Worm (Caenorhabditis elegans) whole organism, early embryonic: ENCODE data around the gene R160.13.

Source experiments
- B0310.2 ChIP-seq: sonication (generic microtip); optimal IDR thresholded peaks from 2 replicates; lab custom pipeline; 2016; ENCODE audit warnings: mild to moderate bottlenecking, missing genetic modification characterization, missing compliant biosample characterization
- F13C5.2 ChIP-seq: sonication (generic microtip); optimal IDR thresholded peaks from 2 replicates; lab custom pipeline; 2017; ENCODE audit warnings: mild to moderate bottlenecking, missing genetic modification characterization, inconsistent platforms, missing compliant biosample characterization
- aly-1 ChIP-seq: sonication (generic microtip); optimal IDR thresholded peaks from 2 replicates; lab custom pipeline; 2016; ENCODE audit warnings: missing genetic modification characterization, missing compliant biosample characterization
- ama-1 ChIP-seq: fragments of 150-350 bp; optimal IDR thresholded peaks from 2 replicates; lab custom pipeline; 2014
- ceh-13 ChIP-seq: fragments of 200-800 bp; sonication (Bioruptor generic); optimal IDR thresholded peaks from 2 replicates; lab custom pipeline; 2018; ENCODE audit warnings: mild to moderate bottlenecking, missing genetic modification characterization, missing compliant biosample characterization
- ceh-36 ChIP-seq: sonication (generic microtip); optimal IDR thresholded peaks from 2 replicates; lab custom pipeline; 2016; ENCODE audit warnings: missing genetic modification characterization, inconsistent platforms, missing compliant biosample characterization
- ets-7 ChIP-seq: sonication (generic microtip); optimal IDR thresholded peaks from 2 replicates; lab custom pipeline; 2016; ENCODE audit warnings: missing genotype, missing genetic modification characterization, missing compliant biosample characterization
- flt-1 ChIP-seq: fragments of 200-800 bp; sonication (Bioruptor generic); IDR thresholded peaks from 2 replicates; pipeline ENCODE4 v1.3.6; 2022; ENCODE audit warnings: missing genetic modification characterization, missing compliant biosample characterization
- hmbx-1 ChIP-seq: sonication (generic microtip); optimal IDR thresholded peaks from 2 replicates; lab custom pipeline; 2016; ENCODE audit warnings: mild to moderate bottlenecking, missing genetic modification characterization, missing compliant biosample characterization
- hmg-4 ChIP-seq: fragments of 200-800 bp; sonication (Bioruptor generic); optimal IDR thresholded peaks from 2 replicates; lab custom pipeline; 2018; ENCODE audit warnings: mild to moderate bottlenecking, missing genetic modification characterization, missing compliant biosample characterization
- hnd-1 ChIP-seq: sonication (generic microtip); optimal IDR thresholded peaks from 2 replicates; lab custom pipeline; 2016; ENCODE audit warnings: missing genetic modification characterization, missing compliant biosample characterization
- pes-1 ChIP-seq: fragments of 200-800 bp; sonication (Bioruptor generic); IDR thresholded peaks from 2 replicates; pipeline ENCODE4 v1.3.6; 2022; ENCODE audit warnings: missing genetic modification reagents, missing genetic modification characterization, missing compliant biosample characterization
- scrt-1 ChIP-seq: fragments of 200-800 bp; sonication (Bioruptor generic); IDR thresholded peaks from 2 replicates; pipeline ENCODE4 v1.3.6; 2022; ENCODE audit warnings: missing genetic modification characterization, missing compliant biosample characterization
- sea-1 ChIP-seq: fragments of 200-800 bp; sonication (Bioruptor generic); conservative IDR thresholded peaks from 2 replicates; pipeline ENCODE4 v1.3.6; 2022; ENCODE audit warnings: missing genetic modification characterization, missing compliant biosample characterization
- tbx-11 ChIP-seq: fragments of 200-800 bp; sonication (Bioruptor generic); IDR thresholded peaks from 2 replicates; pipeline ENCODE4 v1.3.6; 2022; ENCODE audit warnings: missing genetic modification characterization, missing compliant biosample characterization
- tbx-37 ChIP-seq: fragments of 200-800 bp; sonication (Bioruptor generic); conservative IDR thresholded peaks from 2 replicates; pipeline ENCODE4 v1.3.6; 2022; ENCODE audit warnings: missing genetic modification reagents, missing genetic modification characterization, missing compliant biosample characterization
- tra-4 ChIP-seq: sonication (generic microtip); optimal IDR thresholded peaks from 2 replicates; lab custom pipeline; 2017; ENCODE audit warnings: missing genetic modification characterization, missing compliant biosample characterization

The R160.13 gene

ce11 chrX:4371413-4371812 lies at the start of gene R160.13:
TSS of gene R160.13 (minus strand) at chrX:4371513.
- TF ChIP-seq tra-4 (tag; lab: Kevin White, UChicago) (no peak), flt-1 (no peak)

- TF ChIP-seq ceh-13 (GFP tag; lab: Kevin White, UChicago) (no peak), pes-1 (GFP tag; lab: Robert Waterston, UW) (no peak), F13C5.2 (tag; lab: Kevin White, UChicago) (no peak), hmbx-1 (tag; lab: Kevin White, UChicago) (no peak), tra-4 (tag; lab: Kevin White, UChicago) (no peak), tbx-11 (GFP tag; lab: Robert Waterston, UW) (no peak), B0310.2 (tag; lab: Kevin White, UChicago) (no peak), ets-7 (tag; lab: Kevin White, UChicago) (no peak), hmg-4 (GFP tag; lab: Kevin White, UChicago) (no peak), ama-1 (no peak), aly-1 (tag; lab: Kevin White, UChicago) (no peak), scrt-1 (GFP tag; lab: Robert Waterston, UW) (no peak), ceh-36 (no peak), flt-1 (no peak), sea-1 (GFP tag; lab: Robert Waterston, UW) (no peak)
These were observed 47.4 kb upstream of the R160.13 start, which contains the start of gene dop-1 for ce11 chrX:4418751-4419150. TSS of gene dop-1 (minus strand) at chrX:4418851.

DNA sequence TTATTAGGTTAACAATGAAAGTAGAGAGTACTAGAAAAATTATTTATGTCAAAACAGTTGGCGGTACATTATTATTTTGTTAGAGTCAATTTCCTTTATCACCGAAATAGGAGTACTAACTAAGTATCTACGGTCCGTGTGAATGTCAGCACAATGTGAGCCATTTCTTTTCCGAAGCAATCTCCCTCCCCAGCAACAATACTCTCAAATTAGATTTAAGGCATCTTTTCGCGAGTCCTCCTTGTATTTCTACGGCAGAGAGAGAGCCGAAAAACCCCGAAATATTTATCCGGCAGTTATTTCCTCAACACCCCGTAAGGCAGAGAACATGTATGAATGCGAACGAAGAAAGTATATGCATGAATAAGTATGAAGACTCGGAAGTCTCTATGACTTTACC lies 44.0 kb upstream of the R160.13 start:
- TF ChIP-seq ama-1, result no peak
- no peak for TF ChIP-seq ets-7 (tag; lab: Kevin White, UChicago)
- no peak for TF ChIP-seq sea-1 (GFP tag; lab: Robert Waterston, UW)
- no peak for TF ChIP-seq aly-1 (tag; lab: Kevin White, UChicago)
- TF ChIP-seq hmbx-1 (tag; lab: Kevin White, UChicago), result no peak
- TF ChIP-seq ceh-13 (GFP tag; lab: Kevin White, UChicago), result no peak
- no peak for TF ChIP-seq B0310.2 (tag; lab: Kevin White, UChicago)
- no peak for TF ChIP-seq F13C5.2 (tag; lab: Kevin White, UChicago)
- no peak for TF ChIP-seq tra-4 (tag; lab: Kevin White, UChicago)
- no peak for TF ChIP-seq pes-1 (GFP tag; lab: Robert Waterston, UW)
- no peak for TF ChIP-seq flt-1
- TF ChIP-seq ceh-36, result no peak
- no peak for TF ChIP-seq scrt-1 (GFP tag; lab: Robert Waterston, UW)
- TF ChIP-seq tbx-37 (GFP tag; lab: Robert Waterston, UW), result no peak
- TF ChIP-seq tbx-11 (GFP tag; lab: Robert Waterston, UW), result no peak

ce11 chrX:4413206-4413605 lies 41.9 kb upstream of the R160.13 start:
- no peak for TF ChIP-seq ceh-13 (GFP tag; lab: Kevin White, UChicago)
- no peak for TF ChIP-seq hmg-4 (GFP tag; lab: Kevin White, UChicago)
- TF ChIP-seq ets-7 (tag; lab: Kevin White, UChicago), result no peak
- no peak for TF ChIP-seq ceh-36
- no peak for TF ChIP-seq F13C5.2 (tag; lab: Kevin White, UChicago)
- TF ChIP-seq scrt-1 (GFP tag; lab: Robert Waterston, UW), result no peak
- TF ChIP-seq tra-4 (tag; lab: Kevin White, UChicago), result no peak
- TF ChIP-seq B0310.2 (tag; lab: Kevin White, UChicago), result no peak
- no peak for TF ChIP-seq aly-1 (tag; lab: Kevin White, UChicago)
- TF ChIP-seq tbx-11 (GFP tag; lab: Robert Waterston, UW), result no peak
- no peak for TF ChIP-seq flt-1
- no peak for TF ChIP-seq sea-1 (GFP tag; lab: Robert Waterston, UW)
- TF ChIP-seq ama-1, result no peak
- TF ChIP-seq hnd-1 (tag; lab: Kevin White, UChicago), result no peak
- no peak for TF ChIP-seq hmbx-1 (tag; lab: Kevin White, UChicago)
- no peak for TF ChIP-seq pes-1 (GFP tag; lab: Robert Waterston, UW)
- TF ChIP-seq tbx-37 (GFP tag; lab: Robert Waterston, UW), result no peak

ce11 chrX:4410280-4410911 lies 39.1 kb upstream of the R160.13 start:
- no peak for TF ChIP-seq ama-1

- TF ChIP-seq hmbx-1 (tag; lab: Kevin White, UChicago), result no peak
- no peak for TF ChIP-seq hmg-4 (GFP tag; lab: Kevin White, UChicago)
- TF ChIP-seq flt-1, result no peak
- no peak for TF ChIP-seq pes-1 (GFP tag; lab: Robert Waterston, UW)
- no peak for TF ChIP-seq tra-4 (tag; lab: Kevin White, UChicago)
- TF ChIP-seq sea-1 (GFP tag; lab: Robert Waterston, UW), result no peak
- no peak for TF ChIP-seq scrt-1 (GFP tag; lab: Robert Waterston, UW)
- no peak for TF ChIP-seq ama-1
- no peak for TF ChIP-seq ets-7 (tag; lab: Kevin White, UChicago)
- no peak for TF ChIP-seq aly-1 (tag; lab: Kevin White, UChicago)
- no peak for TF ChIP-seq F13C5.2 (tag; lab: Kevin White, UChicago)
- no peak for TF ChIP-seq tbx-11 (GFP tag; lab: Robert Waterston, UW)
- no peak for TF ChIP-seq ceh-13 (GFP tag; lab: Kevin White, UChicago)
- TF ChIP-seq tbx-37 (GFP tag; lab: Robert Waterston, UW), result no peak
- no peak for TF ChIP-seq hnd-1 (tag; lab: Kevin White, UChicago)
- no peak for TF ChIP-seq B0310.2 (tag; lab: Kevin White, UChicago)
- no peak for TF ChIP-seq ceh-36
These were observed 38.4 kb upstream of the R160.13 start for ce11 chrX:4409591-4410279.

DNA sequence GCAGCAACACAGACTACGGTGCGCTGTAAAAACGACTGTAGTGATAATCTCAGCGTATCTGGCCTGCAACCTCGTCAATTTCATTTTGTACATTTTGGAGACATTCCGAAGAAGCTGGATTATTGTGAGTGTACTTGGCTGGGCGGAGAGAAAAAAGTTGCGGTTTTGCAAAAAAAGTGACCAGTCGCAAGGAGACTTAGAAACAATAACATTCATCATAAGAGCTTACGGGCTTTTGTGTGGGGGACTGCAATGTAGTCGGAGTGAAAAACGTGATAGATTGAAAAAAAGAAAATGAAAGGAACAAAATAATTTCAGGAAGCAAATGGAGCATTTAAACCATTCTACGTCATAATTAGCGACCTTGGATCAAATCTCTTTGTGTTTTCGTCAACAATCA lies 37.2 kb upstream of the R160.13 start:
- TF ChIP-seq F13C5.2 (tag; lab: Kevin White, UChicago), result no peak
- TF ChIP-seq aly-1 (tag; lab: Kevin White, UChicago), result no peak
- TF ChIP-seq ets-7 (tag; lab: Kevin White, UChicago), result no peak
- TF ChIP-seq ceh-36, result no peak
- TF ChIP-seq ama-1, result no peak
- TF ChIP-seq ceh-13 (GFP tag; lab: Kevin White, UChicago), result no peak
- no peak for TF ChIP-seq flt-1
- no peak for TF ChIP-seq tbx-37 (GFP tag; lab: Robert Waterston, UW)
- TF ChIP-seq hnd-1 (tag; lab: Kevin White, UChicago), result no peak
- no peak for TF ChIP-seq hmbx-1 (tag; lab: Kevin White, UChicago)
